Fruit fly (Drosophila melanogaster) whole organism: ENCODE measurements around the gene Cngl.

Experiments used
- CG8478 ChIP-seq: fragments of >200 bp; optimal IDR thresholded peaks from 2 replicates; lab custom pipeline; 2018; ENCODE audit warnings: inconsistent platforms
- EcR ChIP-seq, 2 experiments: fragments of >200 bp; optimal IDR thresholded peaks; 2 replicates each; lab custom pipeline; 2017; ENCODE audit warnings: missing biosample characterization in 2 of 2, missing genetic modification characterization in 2 of 2, missing genetic modification reagents in 2 of 2
- pan ChIP-seq: fragments of >200 bp; optimal IDR thresholded peaks from 2 replicates; lab custom pipeline; 2017
- psq ChIP-seq: fragments of >200 bp; optimal IDR thresholded peaks from 2 replicates; lab custom pipeline; 2017
- usp ChIP-seq: fragments of >200 bp; optimal IDR thresholded peaks from 2 replicates; lab custom pipeline; 2017; ENCODE audit warnings: missing biosample characterization, missing genetic modification characterization, mixed read lengths

- no peak for TF ChIP-seq CG8478 (lab: Kevin White, UChicago)
- TF ChIP-seq pan (lab: Kevin White, UChicago), result no peak
- TF ChIP-seq EcR (GFP tag; optimal IDR thresholded peaks at IDR 0.05; lab: Kevin White, UChicago), result no peak
- no peak for TF ChIP-seq psq (lab: Kevin White, UChicago)
- no peak for TF ChIP-seq usp (GFP tag; lab: Kevin White, UChicago)
Observed at dm6 chrX:15483010-15483802, 42.2 kb upstream of the Cngl start.
